Fruit fly (Drosophila melanogaster): ENCODE results near the gene CG12241.

- TF ChIP-seq kay (GFP tag; ENCODE audit: borderline replicate concordance), result no peak
- no peak for TF ChIP-seq ovo (GFP tag; optimal IDR thresholded peaks at IDR 0.05)
- no peak for TF ChIP-seq Clk (GFP tag; optimal IDR thresholded peaks at IDR 0.05)
- no peak for TF ChIP-seq tj (GFP tag; optimal IDR thresholded peaks at IDR 0.05)
- TF ChIP-seq toe (GFP tag; optimal IDR thresholded peaks at IDR 0.05), result no peak
- TF ChIP-seq pad (GFP tag; optimal IDR thresholded peaks at IDR 0.05), result no peak
- TF ChIP-seq Mnt (GFP tag; optimal IDR thresholded peaks at IDR 0.05), result no peak
Observed at dm6 chr3R:15268426-15268825, 49.4 kb downstream of the CG12241 start, which contains the start of the genes CG14864 and Zip88E.

All from whole organism, adult.